Fruit fly (Drosophila melanogaster) whole organism, embryonic: ENCODE results near the gene dsx-c73A.

Experiments used
- Antp ChIP-seq: fragments of 200-800 bp; sonication (Bioruptor generic); optimal IDR thresholded peaks from 3 replicates; lab custom pipeline; 2016; ENCODE audit warnings: missing biosample characterization, missing genetic modification characterization
- B-H1 ChIP-seq: fragments of 200-800 bp; sonication (Bioruptor generic); IDR thresholded peaks from 3 replicates; pipeline ENCODE4 v1.3.6; 2022; ENCODE audit warnings: missing biosample characterization, missing genetic modification characterization
- CG10209 ChIP-seq: fragments of 200-800 bp; sonication (Bioruptor generic); optimal IDR thresholded peaks from 3 replicates; lab custom pipeline; 2017; ENCODE audit warnings: missing biosample characterization, mild to moderate bottlenecking, missing genetic modification characterization, missing genetic modification reagents
- CG10267 ChIP-seq: fragments of 200-800 bp; sonication (Bioruptor generic); optimal IDR thresholded peaks from 2 replicates; lab custom pipeline; 2018; ENCODE audit warnings: missing biosample characterization, mild to moderate bottlenecking, missing genetic modification characterization, moderate library complexity
- CG10565 ChIP-seq: fragments of 200-800 bp; sonication (Bioruptor generic); optimal IDR thresholded peaks from 3 replicates; lab custom pipeline; 2016; ENCODE audit warnings: missing biosample characterization, mild to moderate bottlenecking, missing genetic modification characterization
- CG11560 ChIP-seq: fragments of 200-800 bp; sonication (Bioruptor generic); IDR thresholded peaks from 3 replicates; pipeline ENCODE4 v1.3.6; 2022; ENCODE audit warnings: missing biosample characterization, missing genetic modification characterization
- CG15601 ChIP-seq: fragments of 200-800 bp; sonication (Bioruptor generic); optimal IDR thresholded peaks from 3 replicates; lab custom pipeline; 2019; ENCODE audit warnings: missing biosample characterization, mild to moderate bottlenecking, missing genetic modification characterization, moderate library complexity
- CG16779 ChIP-seq: fragments of 200-800 bp; sonication (Bioruptor generic); IDR thresholded peaks from 2 replicates; pipeline ENCODE4 v1.3.6; 2022; ENCODE audit warnings: missing biosample characterization, missing genetic modification characterization
- CG18011 ChIP-seq: fragments of 200-800 bp; sonication (Bioruptor generic); optimal IDR thresholded peaks from 2 replicates; lab custom pipeline; 2017; ENCODE audit warnings: missing biosample characterization, missing genetic modification characterization, mild to moderate bottlenecking, moderate library complexity, missing genotype
- CG2116 ChIP-seq: fragments of 200-800 bp; sonication (Bioruptor generic); optimal IDR thresholded peaks from 3 replicates; lab custom pipeline; 2018; ENCODE audit warnings: missing biosample characterization, mild to moderate bottlenecking, missing genetic modification characterization
- CG2875 ChIP-seq: fragments of 200-800 bp; sonication (Bioruptor generic); optimal IDR thresholded peaks from 2 replicates; lab custom pipeline; 2017; ENCODE audit warnings: missing biosample characterization, mild to moderate bottlenecking, missing genetic modification characterization, missing genetic modification reagents
- CG31388 ChIP-seq: fragments of 200-800 bp; sonication (Bioruptor generic); optimal IDR thresholded peaks from 2 replicates; lab custom pipeline; 2016; ENCODE audit warnings: missing biosample characterization, missing genetic modification characterization
- CG3838 ChIP-seq: fragments of 200-800 bp; sonication (Bioruptor generic); optimal IDR thresholded peaks from 3 replicates; lab custom pipeline; 2016; ENCODE audit warnings: missing biosample characterization, missing genetic modification characterization
- CG4424 ChIP-seq: fragments of 200-800 bp; sonication (Bioruptor generic); optimal IDR thresholded peaks from 3 replicates; lab custom pipeline; 2016; ENCODE audit warnings: missing biosample characterization, missing genetic modification characterization
- CG6254 ChIP-seq: fragments of 200-800 bp; sonication (Bioruptor generic); optimal IDR thresholded peaks from 3 replicates; lab custom pipeline; 2017; ENCODE audit warnings: mild to moderate bottlenecking, missing biosample characterization, missing genetic modification reagents, missing genetic modification characterization
- CG7271 ChIP-seq: fragments of 200-800 bp; sonication (Bioruptor generic); optimal IDR thresholded peaks from 2 replicates; lab custom pipeline; 2018; ENCODE audit warnings: missing biosample characterization, mild to moderate bottlenecking, missing genetic modification characterization, moderate library complexity
- CG7786 ChIP-seq: fragments of 200-800 bp; sonication (Bioruptor generic); optimal IDR thresholded peaks from 2 replicates; lab custom pipeline; 2016; ENCODE audit warnings: missing biosample characterization, missing genetic modification characterization
- CG9437 ChIP-seq: fragments of 200-800 bp; sonication (Bioruptor generic); optimal IDR thresholded peaks from 2 replicates; lab custom pipeline; 2018; ENCODE audit warnings: missing biosample characterization, mild to moderate bottlenecking, missing genetic modification characterization
- CG9797 ChIP-seq: fragments of 200-800 bp; sonication (Bioruptor generic); optimal IDR thresholded peaks from 3 replicates; lab custom pipeline; 2018; ENCODE audit warnings: missing biosample characterization, mild to moderate bottlenecking, missing genetic modification characterization
- Dip3 ChIP-seq: fragments of 200-800 bp; sonication (Bioruptor generic); optimal IDR thresholded peaks from 3 replicates; lab custom pipeline; 2016; ENCODE audit warnings: missing biosample characterization, missing genetic modification characterization
- Doc2 ChIP-seq: fragments of 200-800 bp; sonication (Bioruptor generic); IDR thresholded peaks from 2 replicates; pipeline ENCODE4 v1.3.6; 2022; ENCODE audit warnings: missing biosample characterization, missing genetic modification characterization
- Doc3 ChIP-seq: fragments of 200-800 bp; sonication (Bioruptor generic); IDR thresholded peaks from 3 replicates; pipeline ENCODE4 v1.3.6; 2022; ENCODE audit warnings: missing biosample characterization, missing genetic modification characterization; ENCODE audit not compliant: partially characterized antibody
- Fer1 ChIP-seq: fragments of 200-800 bp; sonication (Bioruptor generic); optimal IDR thresholded peaks from 2 replicates; lab custom pipeline; 2017; ENCODE audit warnings: missing biosample characterization, mild to moderate bottlenecking, missing genetic modification characterization
- HHEX ChIP-seq: fragments of 200-800 bp; sonication (Bioruptor generic); optimal IDR thresholded peaks from 3 replicates; lab custom pipeline; 2017; ENCODE audit warnings: missing biosample characterization, mild to moderate bottlenecking, missing genetic modification characterization, missing genetic modification reagents
- HLH3B ChIP-seq: fragments of 200-800 bp; sonication (Bioruptor generic); IDR thresholded peaks from 2 replicates; pipeline ENCODE4 v1.3.6; 2022; ENCODE audit warnings: missing biosample characterization, missing genetic modification characterization
- Hsf ChIP-seq: fragments of 200-800 bp; sonication (Bioruptor generic); optimal IDR thresholded peaks from 3 replicates; lab custom pipeline; 2016; ENCODE audit warnings: missing biosample characterization, missing genetic modification characterization
- Lpt ChIP-seq: fragments of >200 bp; optimal IDR thresholded peaks from 2 replicates; lab custom pipeline; 2018; ENCODE audit warnings: missing biosample characterization, missing genetic modification characterization
- Mad ChIP-seq: fragments of 200-800 bp; sonication (Bioruptor generic); optimal IDR thresholded peaks from 2 replicates; lab custom pipeline; 2016; ENCODE audit warnings: missing biosample characterization, missing genetic modification characterization
- NC2α ChIP-seq: fragments of 200-800 bp; sonication (Bioruptor generic); optimal IDR thresholded peaks from 2 replicates; lab custom pipeline; 2016; ENCODE audit warnings: missing biosample characterization, missing genetic modification characterization
- Optix ChIP-seq: fragments of 200-800 bp; sonication (Bioruptor generic); IDR thresholded peaks from 3 replicates; pipeline ENCODE4 v1.3.6; 2022; ENCODE audit warnings: missing biosample characterization, missing genetic modification characterization
- Sox102F ChIP-seq: fragments of 200-800 bp; sonication (Bioruptor generic); optimal IDR thresholded peaks from 2 replicates; lab custom pipeline; 2018; ENCODE audit warnings: missing biosample characterization, mild to moderate bottlenecking, missing genetic modification characterization, moderate library complexity
- Stat92E ChIP-seq, 3 experiments: fragments of >200 bp in 2 of 3; fragments of 200-800 bp in 1 of 3; sonication (Bioruptor generic) in 1 of 3; optimal IDR thresholded peaks; 2 replicates each; lab custom pipeline; 2017 to 2019; ENCODE audit warnings: missing biosample characterization in 3 of 3, missing genetic modification characterization in 3 of 3, mild to moderate bottlenecking in 1 of 3, moderate library complexity in 1 of 3
- TFAM ChIP-seq: fragments of 200-800 bp; sonication (Bioruptor generic); optimal IDR thresholded peaks from 2 replicates; lab custom pipeline; 2017; ENCODE audit warnings: missing biosample characterization, missing genetic modification characterization, inconsistent platforms
- Taf1 ChIP-seq: fragments of 200-800 bp; sonication (Bioruptor generic); IDR thresholded peaks from 2 replicates; pipeline ENCODE4 v1.3.6; 2022; ENCODE audit warnings: missing biosample characterization, missing genetic modification characterization
- Tbp ChIP-seq: fragments of >200 bp; optimal IDR thresholded peaks from 2 replicates; lab custom pipeline; 2018; ENCODE audit warnings: missing biosample characterization, missing genetic modification characterization
- ac ChIP-seq: fragments of 200-800 bp; sonication (Bioruptor generic); optimal IDR thresholded peaks from 3 replicates; lab custom pipeline; 2017; ENCODE audit warnings: missing biosample characterization, mild to moderate bottlenecking, missing genetic modification characterization
- bab2 ChIP-seq: fragments of 200-800 bp; sonication (Bioruptor generic); optimal IDR thresholded peaks from 2 replicates; lab custom pipeline; 2016; ENCODE audit warnings: missing biosample characterization, missing genetic modification characterization
- bigmax ChIP-seq: fragments of 200-800 bp; sonication (Bioruptor generic); optimal IDR thresholded peaks from 2 replicates; lab custom pipeline; 2018; ENCODE audit warnings: missing biosample characterization, mild to moderate bottlenecking, missing genetic modification characterization
- btn ChIP-seq: fragments of 200-800 bp; sonication (Bioruptor generic); optimal IDR thresholded peaks from 2 replicates; lab custom pipeline; 2016; ENCODE audit warnings: missing biosample characterization, missing genetic modification characterization
- cad ChIP-seq: fragments of >200 bp; optimal IDR thresholded peaks from 2 replicates; lab custom pipeline; 2017; ENCODE audit warnings: missing biosample characterization, missing genetic modification characterization
- cwo ChIP-seq: fragments of 200-800 bp; sonication (Bioruptor generic); optimal IDR thresholded peaks from 3 replicates; lab custom pipeline; 2017; ENCODE audit warnings: missing biosample characterization, missing genetic modification characterization, mild to moderate bottlenecking, moderate library complexity, missing genetic modification reagents
- dm ChIP-seq: fragments of 200-800 bp; sonication (Bioruptor generic); optimal IDR thresholded peaks from 3 replicates; lab custom pipeline; 2016; ENCODE audit warnings: missing biosample characterization, missing genetic modification characterization
- ewg ChIP-seq: fragments of 200-800 bp; sonication (Bioruptor generic); optimal IDR thresholded peaks from 3 replicates; lab custom pipeline; 2017; ENCODE audit warnings: mild to moderate bottlenecking, missing biosample characterization, missing genetic modification reagents, missing genetic modification characterization
- fd3F ChIP-seq: fragments of 200-800 bp; sonication (Bioruptor generic); optimal IDR thresholded peaks from 2 replicates; lab custom pipeline; 2018; ENCODE audit warnings: missing biosample characterization, mild to moderate bottlenecking, missing genetic modification characterization, moderate library complexity
- jigr1 ChIP-seq: fragments of 200-800 bp; sonication (Bioruptor generic); IDR thresholded peaks from 3 replicates; pipeline ENCODE4 v1.3.6; 2022; ENCODE audit warnings: missing biosample characterization, missing genetic modification characterization
- otp ChIP-seq: fragments of 200-800 bp; sonication (Bioruptor generic); IDR thresholded peaks from 3 replicates; pipeline ENCODE4, ENCODE4 v1.3.6; 2022; ENCODE audit warnings: missing biosample characterization, missing genetic modification characterization
- p53 ChIP-seq: fragments of 200-800 bp; sonication (Bioruptor generic); optimal IDR thresholded peaks from 2 replicates; lab custom pipeline; 2016; ENCODE audit warnings: missing biosample characterization, missing genetic modification characterization
- sens ChIP-seq: fragments of 200-800 bp; sonication (Bioruptor generic); peaks from one replicate; lab custom pipeline; 2016; ENCODE audit warnings: missing biosample characterization, missing genetic modification characterization
- sna ChIP-seq: fragments of 200-800 bp; sonication (Bioruptor generic); IDR thresholded peaks from 2 replicates; pipeline ENCODE4 v1.3.6; 2022; ENCODE audit warnings: missing biosample characterization, missing genetic modification characterization; ENCODE audit not compliant: partially characterized antibody
- vfl ChIP-seq: fragments of 200-800 bp; sonication (Bioruptor generic); optimal IDR thresholded peaks from 2 replicates; lab custom pipeline; 2016; ENCODE audit warnings: missing biosample characterization, missing genetic modification characterization

dsx-c73A gene

dm6 chr3L:16412394-16412950, 39.3 kb downstream of the dsx-c73A start, which contains the start of gene Serinc (continued):
- peak; percentile 59 for TF ChIP-seq vfl (GFP tag; lab: Kevin White, UChicago)
- peak; percentile 69 for TF ChIP-seq Hsf
- peak; percentile 39 for TF ChIP-seq Dip3 (GFP tag; lab: Kevin White, UChicago)
- no peak for TF ChIP-seq NC2α (GFP tag; lab: Kevin White, UChicago)
- TF ChIP-seq HHEX (GFP tag; lab: Kevin White, UChicago), result peak; percentile 48
- no peak for TF ChIP-seq CG6254
- TF ChIP-seq fd3F (GFP tag; lab: Kevin White, UChicago), result peak; percentile 17
- TF ChIP-seq otp (GFP tag; lab: Robert Waterston, UW), result no peak
- TF ChIP-seq btn (GFP tag; lab: Kevin White, UChicago), result no peak
- no peak for TF ChIP-seq Taf1
- TF ChIP-seq bigmax (GFP tag; lab: Kevin White, UChicago), result no peak
- TF ChIP-seq HLH3B (GFP tag; lab: Robert Waterston, UW), result 0 out of 2 replicates have a peak, but pooled peaks have one; percentile 14
- TF ChIP-seq Mad (GFP tag; lab: Kevin White, UChicago), result peak; percentile 62
- TF ChIP-seq Antp (GFP tag; lab: Kevin White, UChicago), result peak; percentile 47
- TF ChIP-seq CG3838 (GFP tag; lab: Kevin White, UChicago), result peak; percentile 25
- no peak for TF ChIP-seq CG10565 (GFP tag; lab: Kevin White, UChicago)
- TF ChIP-seq TFAM, result no peak
- TF ChIP-seq Sox102F (GFP tag; lab: Kevin White, UChicago), result no peak
- peak; percentile 98 for TF ChIP-seq sna (GFP tag; lab: Robert Waterston, UW)
- no peak for TF ChIP-seq cad (GFP tag; lab: Kevin White, UChicago)
- peak; percentile 27 for TF ChIP-seq CG2875 (GFP tag; lab: Kevin White, UChicago)
- TF ChIP-seq CG4424 (GFP tag; lab: Kevin White, UChicago), result peak; percentile 69
- TF ChIP-seq CG7786 (GFP tag; lab: Kevin White, UChicago), result no peak
- TF ChIP-seq bab2 (GFP tag; lab: Kevin White, UChicago), result peak; percentile 44
- 0 out of 3 replicates have a peak, but pooled peaks have one; percentile 25 for TF ChIP-seq Optix (GFP tag; lab: Robert Waterston, UW)
- no peak for TF ChIP-seq Lpt
- peak; percentile 6 for TF ChIP-seq p53 (GFP tag; lab: Kevin White, UChicago)
- peak; percentile 81 for TF ChIP-seq CG10267 (tag; lab: Kevin White, UChicago)
- peak; percentile 15 for TF ChIP-seq CG10209 (GFP tag; lab: Kevin White, UChicago)
- TF ChIP-seq dm (GFP tag; lab: Kevin White, UChicago), result peak; percentile 49
- no peak; the same call in 2 of the 3 replicates for TF ChIP-seq jigr1 (GFP tag; lab: Robert Waterston, UW)
- peak; percentile 81 for TF ChIP-seq CG9437 (GFP tag; lab: Kevin White, UChicago)
- peak; percentile 39 for TF ChIP-seq ewg (GFP tag; lab: Kevin White, UChicago)
- TF ChIP-seq CG16779, result no peak
- TF ChIP-seq Stat92E (GFP tag; optimal IDR thresholded peaks at IDR 0.05; lab: Kevin White, UChicago), result peak in 1 of 3 experiments; percentile 57
- TF ChIP-seq CG11560 (tag; lab: Robert Waterston, UW), result peak; percentile 67; the same call in 2 of the 3 replicates
- TF ChIP-seq Doc3 (GFP tag; lab: Robert Waterston, UW), result peak; percentile 98
- peak; percentile 84 for TF ChIP-seq CG2116 (GFP tag; lab: Kevin White, UChicago)
- no peak for TF ChIP-seq cwo (GFP tag; lab: Kevin White, UChicago)
- TF ChIP-seq CG9797 (GFP tag; lab: Kevin White, UChicago), result peak; percentile 37
- TF ChIP-seq Fer1 (GFP tag; lab: Kevin White, UChicago), result peak; percentile 47
- no peak for TF ChIP-seq CG18011
- TF ChIP-seq Tbp (GFP tag; lab: Kevin White, UChicago), result no peak
- TF ChIP-seq ac (GFP tag; lab: Kevin White, UChicago), result no peak
- TF ChIP-seq Doc2 (GFP tag; lab: Robert Waterston, UW), result no peak
- TF ChIP-seq CG15601 (tag; lab: Kevin White, UChicago), result peak; percentile 74
- TF ChIP-seq B-H1 (GFP tag; lab: Robert Waterston, UW), result no peak
- TF ChIP-seq sens, result peak; percentile 90
- TF ChIP-seq CG31388 (GFP tag; lab: Kevin White, UChicago), result peak; percentile 17
- no peak for TF ChIP-seq CG7271
